Fruit fly (Drosophila melanogaster) whole organism, larva: Measurements from ENCODE around the gene Sclp.

Experiments
- noc ChIP-seq: fragments of 200-800 bp; sonication (Bioruptor generic); optimal IDR thresholded peaks from 3 replicates; lab custom pipeline; 2019; ENCODE audit warnings: missing biosample characterization, mild to moderate bottlenecking, missing genetic modification characterization, moderate library complexity

Gene Sclp

dm6 chrX:11924562-11924961 is at the start of gene Sclp:
Sclp (minus strand) TSS chrX:11924662.
- TF ChIP-seq noc (tag; lab: Kevin White, UChicago): no peak

- no peak for TF ChIP-seq noc (tag; lab: Kevin White, UChicago)
Measured at dm6 chrX:11930726-11931125, 6.3 kb upstream of the Sclp start, which contains the start of gene Pdzd8. Pdzd8 (minus strand) TSS chrX:11930850.

- TF ChIP-seq noc (tag; lab: Kevin White, UChicago): peak; percentile 13
Measured at dm6 chrX:11925213-11925612, 751 bp upstream of the Sclp start.

dm6 chrX:11923698-11924097 is 764 bp downstream of the Sclp start:
- no peak for TF ChIP-seq noc (tag; lab: Kevin White, UChicago)

- no peak for TF ChIP-seq noc (tag; lab: Kevin White, UChicago)
Measured at dm6 chrX:11922650-11923237, 1.7 kb downstream of the Sclp start.

- peak; percentile 82 for TF ChIP-seq noc (tag; lab: Kevin White, UChicago)
Measured at dm6 chrX:11920959-11921358, 3.5 kb downstream of the Sclp start.

- TF ChIP-seq noc (tag; lab: Kevin White, UChicago): no peak
Measured at dm6 chrX:11917056-11917633, 7.3 kb downstream of the Sclp start, which contains the start of gene pot. pot (minus strand) TSS chrX:11917260.

- peak; percentile 86 for TF ChIP-seq noc (tag; lab: Kevin White, UChicago)
Measured at dm6 chrX:11915154-11915593, 9.3 kb downstream of the Sclp start.

- TF ChIP-seq noc (tag; lab: Kevin White, UChicago): no peak
Measured at dm6 chrX:11913581-11913980, 10.9 kb downstream of the Sclp start.

- no peak for TF ChIP-seq noc (tag; lab: Kevin White, UChicago)
Measured at dm6 chrX:11906818-11907281, 17.6 kb downstream of the Sclp start, which contains the start of gene CG43156. CG43156 (minus strand) TSS chrX:11906868.

- TF ChIP-seq noc (tag; lab: Kevin White, UChicago): no peak
Measured at dm6 chrX:11905144-11905543, 19.3 kb downstream of the Sclp start, which contains the start of gene Upf1. Upf1 (minus strand) TSS chrX:11905371.

dm6 chrX:11895141-11895540 is 29.3 kb downstream of the Sclp start:
- no peak for TF ChIP-seq noc (tag; lab: Kevin White, UChicago)

- no peak for TF ChIP-seq noc (tag; lab: Kevin White, UChicago)
Measured at dm6 chrX:11894198-11894597, 30.3 kb downstream of the Sclp start.

- TF ChIP-seq noc (tag; lab: Kevin White, UChicago): no peak
Measured at dm6 chrX:11893643-11894042, 30.8 kb downstream of the Sclp start, which contains the start of gene wisp. wisp (plus strand) TSS chrX:11893943.

dm6 chrX:11891682-11892179 is 32.7 kb downstream of the Sclp start, which contains the start of gene sicily:
sicily (plus strand) TSS chrX:11891732.
- TF ChIP-seq noc (tag; lab: Kevin White, UChicago): no peak

- no peak for TF ChIP-seq noc (tag; lab: Kevin White, UChicago)
Measured at dm6 chrX:11888142-11888541, 36.3 kb downstream of the Sclp start, which contains the start of gene CG1840. CG1840 (plus strand) TSS chrX:11888352.
